Worm (Caenorhabditis elegans) whole organism, early embryonic: Measurements from ENCODE around the gene ipmk-1.

Experiments used
- B0310.2 ChIP-seq: sonication (generic microtip); optimal IDR thresholded peaks from 2 replicates; lab custom pipeline; 2016; ENCODE audit warnings: mild to moderate bottlenecking, missing genetic modification characterization, missing compliant biosample characterization
- F13C5.2 ChIP-seq: sonication (generic microtip); optimal IDR thresholded peaks from 2 replicates; lab custom pipeline; 2017; ENCODE audit warnings: mild to moderate bottlenecking, missing genetic modification characterization, inconsistent platforms, missing compliant biosample characterization
- aly-1 ChIP-seq: sonication (generic microtip); optimal IDR thresholded peaks from 2 replicates; lab custom pipeline; 2016; ENCODE audit warnings: missing genetic modification characterization, missing compliant biosample characterization
- ama-1 ChIP-seq: fragments of 150-350 bp; optimal IDR thresholded peaks from 2 replicates; lab custom pipeline; 2014
- ceh-13 ChIP-seq: fragments of 200-800 bp; sonication (Bioruptor generic); optimal IDR thresholded peaks from 2 replicates; lab custom pipeline; 2018; ENCODE audit warnings: mild to moderate bottlenecking, missing genetic modification characterization, missing compliant biosample characterization
- ceh-36 ChIP-seq: sonication (generic microtip); optimal IDR thresholded peaks from 2 replicates; lab custom pipeline; 2016; ENCODE audit warnings: missing genetic modification characterization, inconsistent platforms, missing compliant biosample characterization
- ets-7 ChIP-seq: sonication (generic microtip); optimal IDR thresholded peaks from 2 replicates; lab custom pipeline; 2016; ENCODE audit warnings: missing genotype, missing genetic modification characterization, missing compliant biosample characterization
- flt-1 ChIP-seq: fragments of 200-800 bp; sonication (Bioruptor generic); IDR thresholded peaks from 2 replicates; pipeline ENCODE4 v1.3.6; 2022; ENCODE audit warnings: missing genetic modification characterization, missing compliant biosample characterization
- hmbx-1 ChIP-seq: sonication (generic microtip); optimal IDR thresholded peaks from 2 replicates; lab custom pipeline; 2016; ENCODE audit warnings: mild to moderate bottlenecking, missing genetic modification characterization, missing compliant biosample characterization
- hmg-4 ChIP-seq: fragments of 200-800 bp; sonication (Bioruptor generic); optimal IDR thresholded peaks from 2 replicates; lab custom pipeline; 2018; ENCODE audit warnings: mild to moderate bottlenecking, missing genetic modification characterization, missing compliant biosample characterization
- hnd-1 ChIP-seq: sonication (generic microtip); optimal IDR thresholded peaks from 2 replicates; lab custom pipeline; 2016; ENCODE audit warnings: missing genetic modification characterization, missing compliant biosample characterization
- pes-1 ChIP-seq: fragments of 200-800 bp; sonication (Bioruptor generic); IDR thresholded peaks from 2 replicates; pipeline ENCODE4 v1.3.6; 2022; ENCODE audit warnings: missing genetic modification reagents, missing genetic modification characterization, missing compliant biosample characterization
- scrt-1 ChIP-seq: fragments of 200-800 bp; sonication (Bioruptor generic); IDR thresholded peaks from 2 replicates; pipeline ENCODE4 v1.3.6; 2022; ENCODE audit warnings: missing genetic modification characterization, missing compliant biosample characterization
- sea-1 ChIP-seq: fragments of 200-800 bp; sonication (Bioruptor generic); conservative IDR thresholded peaks from 2 replicates; pipeline ENCODE4 v1.3.6; 2022; ENCODE audit warnings: missing genetic modification characterization, missing compliant biosample characterization
- tbx-11 ChIP-seq: fragments of 200-800 bp; sonication (Bioruptor generic); IDR thresholded peaks from 2 replicates; pipeline ENCODE4 v1.3.6; 2022; ENCODE audit warnings: missing genetic modification characterization, missing compliant biosample characterization
- tbx-37 ChIP-seq: fragments of 200-800 bp; sonication (Bioruptor generic); conservative IDR thresholded peaks from 2 replicates; pipeline ENCODE4 v1.3.6; 2022; ENCODE audit warnings: missing genetic modification reagents, missing genetic modification characterization, missing compliant biosample characterization
- tra-4 ChIP-seq: sonication (generic microtip); optimal IDR thresholded peaks from 2 replicates; lab custom pipeline; 2017; ENCODE audit warnings: missing genetic modification characterization, missing compliant biosample characterization

Gene ipmk-1

ce11 chrIV:12567176-12567892 is 19.4 kb downstream of the ipmk-1 start, which contains the start of the genes hsb-1 and let-99:
Gene hsb-1 (minus strand): TSS chrIV:12567226.
Gene let-99 (plus strand): TSS chrIV:12567842.
- TF ChIP-seq tra-4 (tag; lab: Kevin White, UChicago) (no peak), ceh-13 (GFP tag; lab: Kevin White, UChicago) (no peak), flt-1 (GFP tag; lab: Robert Waterston, UW) (no peak), F13C5.2 (no peak), tbx-37 (GFP tag; lab: Robert Waterston, UW) (no peak), scrt-1 (no peak), hnd-1 (no peak), B0310.2 (no peak)

- TF ChIP-seq ceh-36 (no peak), ama-1 (lab: Kevin White, UChicago) (no peak), ets-7 (tag; lab: Kevin White, UChicago) (no peak), ceh-13 (GFP tag; lab: Kevin White, UChicago) (no peak), B0310.2 (no peak), scrt-1 (no peak), hnd-1 (no peak), hmbx-1 (tag; lab: Kevin White, UChicago) (no peak), flt-1 (GFP tag; lab: Robert Waterston, UW) (no peak), pes-1 (GFP tag; lab: Robert Waterston, UW) (no peak)
Measured at ce11 chrIV:12570546-12570945, 22.6 kb downstream of the ipmk-1 start.

ce11 chrIV:12571047-12571446 is 23.1 kb downstream of the ipmk-1 start, which contains the start of gene K08E7.4:
Gene K08E7.4 (minus strand): TSS chrIV:12571147.
- no peak for TF ChIP-seq ceh-13 (GFP tag; lab: Kevin White, UChicago)
- TF ChIP-seq sea-1 (GFP tag; lab: Robert Waterston, UW), result no peak
- no peak for TF ChIP-seq tbx-11 (GFP tag; lab: Robert Waterston, UW)
- no peak for TF ChIP-seq pes-1 (GFP tag; lab: Robert Waterston, UW)
- no peak for TF ChIP-seq flt-1 (GFP tag; lab: Robert Waterston, UW)
- TF ChIP-seq F13C5.2, result no peak
- TF ChIP-seq tbx-37 (GFP tag; lab: Robert Waterston, UW), result no peak
- no peak for TF ChIP-seq hmbx-1 (tag; lab: Kevin White, UChicago)
- TF ChIP-seq hmg-4 (GFP tag; lab: Kevin White, UChicago), result no peak
- TF ChIP-seq ama-1 (lab: Kevin White, UChicago), result no peak
- no peak for TF ChIP-seq B0310.2

- TF ChIP-seq F13C5.2, result no peak
- no peak for TF ChIP-seq tbx-11 (GFP tag; lab: Robert Waterston, UW)
- no peak for TF ChIP-seq tra-4 (tag; lab: Kevin White, UChicago)
- no peak for TF ChIP-seq aly-1 (tag; lab: Kevin White, UChicago)
- TF ChIP-seq B0310.2, result no peak
- TF ChIP-seq flt-1 (GFP tag; lab: Robert Waterston, UW), result no peak
- no peak for TF ChIP-seq ama-1 (lab: Kevin White, UChicago)
- no peak for TF ChIP-seq scrt-1
- no peak for TF ChIP-seq ets-7 (tag; lab: Kevin White, UChicago)
- TF ChIP-seq tbx-37 (GFP tag; lab: Robert Waterston, UW), result no peak
- TF ChIP-seq hmbx-1 (tag; lab: Kevin White, UChicago), result no peak
- TF ChIP-seq pes-1 (GFP tag; lab: Robert Waterston, UW), result no peak
- TF ChIP-seq ceh-36, result no peak
- TF ChIP-seq hmg-4 (GFP tag; lab: Kevin White, UChicago), result no peak
- no peak for TF ChIP-seq ceh-13 (GFP tag; lab: Kevin White, UChicago)
- TF ChIP-seq hnd-1, result no peak
- no peak for TF ChIP-seq sea-1 (GFP tag; lab: Robert Waterston, UW)
Measured at ce11 chrIV:12573068-12573467, 25.1 kb downstream of the ipmk-1 start, which contains the start of gene K08E7.5. Gene K08E7.5 (plus strand): TSS chrIV:12573368.

ce11 chrIV:12574265-12574664 is 26.3 kb downstream of the ipmk-1 start:
- TF ChIP-seq B0310.2 (no peak), flt-1 (GFP tag; lab: Robert Waterston, UW) (no peak), tbx-37 (GFP tag; lab: Robert Waterston, UW) (no peak), sea-1 (GFP tag; lab: Robert Waterston, UW) (no peak), hnd-1 (no peak), hmg-4 (GFP tag; lab: Kevin White, UChicago) (no peak), F13C5.2 (no peak), ets-7 (tag; lab: Kevin White, UChicago) (no peak), aly-1 (tag; lab: Kevin White, UChicago) (no peak), pes-1 (GFP tag; lab: Robert Waterston, UW) (no peak), hmbx-1 (tag; lab: Kevin White, UChicago) (no peak), tra-4 (tag; lab: Kevin White, UChicago) (no peak), tbx-11 (GFP tag; lab: Robert Waterston, UW) (no peak), ceh-13 (GFP tag; lab: Kevin White, UChicago) (no peak), scrt-1 (no peak), ama-1 (lab: Kevin White, UChicago) (no peak), ceh-36 (no peak)

- TF ChIP-seq tbx-11 (GFP tag; lab: Robert Waterston, UW), result no peak
- TF ChIP-seq ceh-36, result no peak
- no peak for TF ChIP-seq ceh-13 (GFP tag; lab: Kevin White, UChicago)
- no peak for TF ChIP-seq hnd-1
- TF ChIP-seq ama-1 (lab: Kevin White, UChicago), result no peak
- no peak for TF ChIP-seq aly-1 (tag; lab: Kevin White, UChicago)
- no peak for TF ChIP-seq flt-1 (GFP tag; lab: Robert Waterston, UW)
- no peak for TF ChIP-seq hmbx-1 (tag; lab: Kevin White, UChicago)
Measured at ce11 chrIV:12581046-12581445, 33.1 kb downstream of the ipmk-1 start, which contains the start of gene K08E7.6. Gene K08E7.6 (minus strand): TSS chrIV:12581146.

- TF ChIP-seq hnd-1 (no peak), aly-1 (tag; lab: Kevin White, UChicago) (no peak)
Measured at ce11 chrIV:12583181-12583580, 35.3 kb downstream of the ipmk-1 start.
